Worm (Caenorhabditis elegans) whole organism, young adult: ENCODE data around the gene clec-214.

Experiments
- F52B5.7 ChIP-seq: sonication (generic microtip); optimal IDR thresholded peaks from 2 replicates; lab custom pipeline; 2016; ENCODE audit warnings: mild to moderate bottlenecking, missing genetic modification characterization, missing compliant biosample characterization
- K12H6.12 ChIP-seq: fragments of 200-800 bp; sonication (Bioruptor generic); optimal IDR thresholded peaks from 2 replicates; lab custom pipeline; 2018; ENCODE audit warnings: mild to moderate bottlenecking, missing genetic modification characterization, missing compliant biosample characterization
- Y79H2A.3 ChIP-seq: fragments of 200-800 bp; sonication (Bioruptor generic); conservative IDR thresholded peaks from 2 replicates; pipeline ENCODE4 v1.3.6; 2022; ENCODE audit warnings: missing genetic modification reagents, missing genetic modification characterization, missing compliant biosample characterization
- ceh-91 ChIP-seq: fragments of 200-800 bp; sonication (Bioruptor generic); IDR thresholded peaks from 2 replicates; pipeline ENCODE4 v1.3.6; 2022; ENCODE audit warnings: missing genetic modification reagents, missing genetic modification characterization, missing compliant biosample characterization
- him-1 ChIP-seq: sonication (generic microtip); optimal IDR thresholded peaks from 2 replicates; lab custom pipeline; 2016; ENCODE audit warnings: missing genotype, missing genetic modification reagents, missing genetic modification characterization, missing compliant biosample characterization
- let-526 ChIP-seq: fragments of 200-800 bp; sonication (Bioruptor generic); IDR thresholded peaks from 2 replicates; pipeline ENCODE4 v1.3.6; 2022; ENCODE audit warnings: missing genetic modification reagents, missing genetic modification characterization, missing compliant biosample characterization
- madf-10 ChIP-seq: sonication (generic microtip); optimal IDR thresholded peaks from 2 replicates; lab custom pipeline; 2016; ENCODE audit warnings: mild to moderate bottlenecking, missing genetic modification characterization, missing compliant biosample characterization
- snpc-3.4 ChIP-seq: sonication (generic microtip); optimal IDR thresholded peaks from 2 replicates; lab custom pipeline; 2017; ENCODE audit warnings: missing genetic modification characterization, mild to moderate bottlenecking, missing compliant biosample characterization, antibody characterized with exemption, moderate library complexity, missing genotype, missing genetic modification reagents

ce11 chrV:7645454-7645853 lies 35.3 kb downstream of the clec-214 start, which contains the start of gene str-47:
- TF ChIP-seq K12H6.12 (tag; lab: Kevin White, UChicago): no peak
- no peak for TF ChIP-seq F52B5.7 (tag; lab: Kevin White, UChicago)
- TF ChIP-seq let-526 (GFP tag; lab: Robert Waterston, UW): no peak
- no peak for TF ChIP-seq snpc-3.4 (tag; lab: Kevin White, UChicago)
- TF ChIP-seq Y79H2A.3: no peak
- no peak for TF ChIP-seq ceh-91 (GFP tag; lab: Robert Waterston, UW)
- no peak for TF ChIP-seq madf-10 (tag; lab: Kevin White, UChicago)
- TF ChIP-seq him-1 (tag; lab: Kevin White, UChicago): no peak
